Fruit fly (Drosophila melanogaster) whole organism, adult: Measurements from ENCODE around the gene CG14556.
A peak's percentile ranks its signal among the peaks of the same experiment; 100 is the strongest.

ENCODE experiments used
- CG11617 ChIP-seq: fragments of 200-800 bp; sonication (Bioruptor generic); optimal IDR thresholded peaks from 2 replicates; lab custom pipeline; 2017; ENCODE audit warnings: mild to moderate bottlenecking, missing biosample characterization, missing genetic modification reagents, missing genetic modification characterization
- CG12768 ChIP-seq: fragments of 200-800 bp; sonication (Bioruptor generic); optimal IDR thresholded peaks from 2 replicates; lab custom pipeline; 2017; ENCODE audit warnings: missing biosample characterization, missing genetic modification characterization, mild to moderate bottlenecking, moderate library complexity, missing genetic modification reagents
- CG14711 ChIP-seq: fragments of 200-800 bp; sonication (Bioruptor generic); optimal IDR thresholded peaks from 2 replicates; lab custom pipeline; 2018; ENCODE audit warnings: missing biosample characterization, mild to moderate bottlenecking, missing genetic modification characterization, moderate library complexity
- CG1620 ChIP-seq: fragments of 200-800 bp; sonication (Bioruptor generic); optimal IDR thresholded peaks from 2 replicates; lab custom pipeline; 2016; ENCODE audit warnings: missing biosample characterization, missing genetic modification characterization
- CG33017 ChIP-seq: fragments of 200-800 bp; sonication (Bioruptor generic); optimal IDR thresholded peaks from 2 replicates; lab custom pipeline; 2018; ENCODE audit warnings: missing biosample characterization, mild to moderate bottlenecking, missing genetic modification characterization, moderate library complexity
- CG5204 ChIP-seq: fragments of 200-800 bp; sonication (Bioruptor generic); optimal IDR thresholded peaks from 2 replicates; lab custom pipeline; 2016; ENCODE audit warnings: missing biosample characterization, missing genetic modification characterization
- CG7045 ChIP-seq: fragments of 200-800 bp; sonication (Bioruptor generic); optimal IDR thresholded peaks from 2 replicates; lab custom pipeline; 2017; ENCODE audit warnings: missing biosample characterization, mild to moderate bottlenecking, missing genetic modification characterization
- CG7101 ChIP-seq: fragments of 200-800 bp; sonication (Bioruptor generic); optimal IDR thresholded peaks from 2 replicates; lab custom pipeline; 2018; ENCODE audit warnings: missing biosample characterization, mild to moderate bottlenecking, missing genetic modification characterization, moderate library complexity
- Clk ChIP-seq: fragments of 200-800 bp; sonication (Bioruptor generic); optimal IDR thresholded peaks from 2 replicates; lab custom pipeline; 2017; ENCODE audit warnings: missing biosample characterization, missing genetic modification characterization
- Crg-1 ChIP-seq: fragments of 200-800 bp; sonication (Bioruptor generic); optimal IDR thresholded peaks from 2 replicates; lab custom pipeline; 2016; ENCODE audit warnings: missing biosample characterization, missing genetic modification characterization
- Hr96 ChIP-seq: fragments of 200-800 bp; sonication (Bioruptor generic); optimal IDR thresholded peaks from 2 replicates; lab custom pipeline; 2016; ENCODE audit warnings: missing biosample characterization, missing genetic modification characterization
- Mnt ChIP-seq: fragments of 200-800 bp; sonication (Bioruptor generic); optimal IDR thresholded peaks from 2 replicates; lab custom pipeline; 2016; ENCODE audit warnings: missing biosample characterization, mild to moderate bottlenecking, missing genetic modification characterization
- bab1 ChIP-seq: fragments of 200-800 bp; sonication (Bioruptor generic); optimal IDR thresholded peaks from 3 replicates; lab custom pipeline; 2019; ENCODE audit warnings: missing biosample characterization, mild to moderate bottlenecking, missing genetic modification characterization, moderate library complexity
- cic ChIP-seq: fragments of 200-800 bp; sonication (Bioruptor generic); optimal IDR thresholded peaks from 2 replicates; lab custom pipeline; 2017; ENCODE audit warnings: missing biosample characterization, mild to moderate bottlenecking, missing genetic modification characterization, moderate library complexity
- cnc ChIP-seq, 2 experiments: fragments of >200 bp; optimal IDR thresholded peaks; 2 replicates each; lab custom pipeline; 2017
- kay ChIP-seq: fragments of 200-800 bp; sonication (Bioruptor generic); peaks from one replicate; lab custom pipeline; 2016; ENCODE audit warnings: missing biosample characterization, missing genetic modification characterization, borderline replicate concordance
- ovo ChIP-seq: fragments of 200-800 bp; sonication (Bioruptor generic); optimal IDR thresholded peaks from 2 replicates; lab custom pipeline; 2016; ENCODE audit warnings: missing biosample characterization, missing genetic modification characterization
- pad ChIP-seq: fragments of 200-800 bp; sonication (Bioruptor generic); optimal IDR thresholded peaks from 3 replicates; lab custom pipeline; 2017; ENCODE audit warnings: missing biosample characterization, missing genetic modification characterization, mild to moderate bottlenecking, moderate library complexity, missing genetic modification reagents
- tj ChIP-seq: fragments of 200-800 bp; sonication (Bioruptor generic); optimal IDR thresholded peaks from 3 replicates; lab custom pipeline; 2017; ENCODE audit warnings: missing biosample characterization, mild to moderate bottlenecking, missing genetic modification characterization, moderate library complexity
- toe ChIP-seq: fragments of 200-800 bp; sonication (Bioruptor generic); optimal IDR thresholded peaks from 2 replicates; lab custom pipeline; 2016; ENCODE audit warnings: missing biosample characterization, missing genetic modification characterization

CG14556 gene

DNA sequence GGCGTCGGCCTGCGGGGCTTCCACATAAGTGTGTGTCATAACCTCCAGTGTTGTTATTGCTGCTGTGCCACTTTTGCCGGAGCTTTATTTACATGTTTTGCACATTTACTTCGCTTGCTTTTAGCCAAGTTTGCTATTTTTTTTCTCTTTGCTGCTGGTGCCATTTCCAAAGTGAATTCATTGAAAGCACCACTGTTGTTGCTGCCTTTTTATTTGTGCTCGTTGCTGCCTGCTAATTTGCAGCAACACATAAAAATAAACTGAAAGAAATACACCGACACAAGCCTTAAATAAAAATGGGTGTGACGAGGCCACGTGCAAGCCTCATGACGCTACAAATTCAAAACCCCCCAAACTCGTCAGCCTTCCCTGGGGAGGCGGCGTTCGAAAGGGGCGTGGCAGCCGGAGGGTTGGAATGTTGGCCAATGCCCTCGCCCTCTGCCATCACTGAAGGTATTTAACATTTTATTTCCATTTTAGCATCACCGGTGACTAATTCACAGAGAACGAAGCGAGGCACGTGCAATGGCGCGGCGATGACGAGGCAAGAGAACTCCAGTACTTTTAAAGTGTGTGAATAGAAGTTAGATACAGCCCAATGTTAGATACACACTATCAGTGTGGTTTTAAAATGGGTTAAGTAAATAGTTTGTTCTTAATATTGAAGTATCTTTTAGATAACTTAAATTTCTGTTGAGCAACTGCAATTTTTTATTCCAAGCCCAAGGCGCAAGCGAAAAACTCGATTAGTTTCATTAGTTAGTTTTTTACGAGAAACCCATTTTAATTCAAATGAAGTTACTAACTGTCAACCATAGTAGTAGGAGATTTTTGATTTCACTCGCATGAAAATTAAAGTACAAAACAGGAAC, at the start of gene CG14556:
TSS of gene CG14556 (plus strand) at position 822 of the 872 bp plus-strand sequence.
- TF ChIP-seq CG7045 (no peak), cnc (optimal IDR thresholded peaks at IDR 0.05; lab: Kevin White, UChicago) (no peak), tj (GFP tag; lab: Kevin White, UChicago) (peak; percentile 95), ovo (GFP tag; lab: Kevin White, UChicago) (no peak), bab1 (GFP tag; lab: Kevin White, UChicago) (no peak), CG14711 (no peak), kay (GFP tag; lab: Kevin White, UChicago) (peak; percentile 70), Clk (GFP tag; lab: Kevin White, UChicago) (no peak)

dm6 chr3R:26081380-26081991, 45.0 kb upstream of the CG14556 start:
- TF ChIP-seq CG33017 (tag; lab: Kevin White, UChicago): no peak
- TF ChIP-seq ovo (GFP tag; lab: Kevin White, UChicago): no peak
- TF ChIP-seq Mnt: no peak
- TF ChIP-seq CG14711: no peak
- no peak for TF ChIP-seq pad
- TF ChIP-seq kay (GFP tag; lab: Kevin White, UChicago): no peak
- TF ChIP-seq Clk (GFP tag; lab: Kevin White, UChicago): no peak
- no peak for TF ChIP-seq toe (GFP tag; lab: Kevin White, UChicago)
- no peak for TF ChIP-seq CG1620 (GFP tag; lab: Kevin White, UChicago)

dm6 chr3R:26095551-26095950, 30.9 kb upstream of the CG14556 start:
- no peak for TF ChIP-seq CG12768
- TF ChIP-seq CG5204: no peak
- no peak for TF ChIP-seq CG7101 (tag; lab: Kevin White, UChicago)
- TF ChIP-seq bab1 (GFP tag; lab: Kevin White, UChicago): no peak
- TF ChIP-seq Clk (GFP tag; lab: Kevin White, UChicago): no peak

dm6 chr3R:26096192-26096591, 30.3 kb upstream of the CG14556 start:
- TF ChIP-seq tj (GFP tag; lab: Kevin White, UChicago): no peak

DNA sequence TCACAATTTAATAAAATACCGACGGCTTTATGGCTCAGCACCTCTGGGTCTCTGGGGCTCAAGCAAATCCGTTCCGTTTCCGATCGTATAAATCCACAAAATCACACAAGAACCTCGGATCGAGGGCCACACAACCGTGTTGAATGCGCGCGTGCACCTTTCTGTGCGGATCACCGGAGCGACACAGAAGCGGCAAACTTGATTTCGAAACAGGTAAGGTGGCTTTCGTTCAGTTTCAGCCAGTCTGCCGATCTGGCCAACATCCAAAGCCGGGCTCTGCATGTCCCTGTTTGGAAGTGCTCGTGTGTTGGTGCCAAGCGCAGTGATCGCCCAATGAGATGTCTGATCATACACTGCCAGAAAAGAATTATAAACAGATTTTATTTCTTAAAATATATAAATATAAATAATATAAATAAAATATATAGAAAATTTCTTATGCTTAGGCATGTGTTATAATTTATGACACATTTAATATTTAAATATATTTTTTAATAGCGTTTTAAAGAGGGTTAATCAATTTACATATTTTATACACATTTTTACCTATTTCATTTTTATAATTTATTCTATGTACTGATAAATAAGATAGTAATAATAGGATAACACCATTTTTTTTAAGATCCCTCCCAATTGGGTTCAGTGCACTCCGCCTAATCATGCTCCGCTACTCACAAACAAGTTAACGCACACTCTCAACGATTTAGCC, 27.8 kb upstream of the CG14556 start, which contains the start of gene dysf:
TSS of gene dysf (minus strand) at position 210 of the 709 bp plus-strand sequence.
- no peak for TF ChIP-seq CG1620 (GFP tag; lab: Kevin White, UChicago)
- no peak for TF ChIP-seq CG12768
- peak; percentile 23 for TF ChIP-seq CG33017 (tag; lab: Kevin White, UChicago)
- no peak for TF ChIP-seq Clk (GFP tag; lab: Kevin White, UChicago)
- no peak for TF ChIP-seq tj (GFP tag; lab: Kevin White, UChicago)
- TF ChIP-seq cic (GFP tag; lab: Kevin White, UChicago): no peak
- no peak for TF ChIP-seq cnc (optimal IDR thresholded peaks at IDR 0.05; lab: Kevin White, UChicago)
- TF ChIP-seq toe (GFP tag; lab: Kevin White, UChicago): no peak
- TF ChIP-seq CG7045: no peak
- TF ChIP-seq pad: no peak
- no peak for TF ChIP-seq CG14711
- TF ChIP-seq CG11617 (GFP tag; lab: Kevin White, UChicago): peak; percentile 1
- TF ChIP-seq CG5204: no peak
- peak; percentile 18 for TF ChIP-seq kay (GFP tag; lab: Kevin White, UChicago)
- TF ChIP-seq CG7101 (tag; lab: Kevin White, UChicago): peak; percentile 6

- TF ChIP-seq CG12768 (no peak), Hr96 (no peak), CG11617 (GFP tag; lab: Kevin White, UChicago) (no peak), CG1620 (GFP tag; lab: Kevin White, UChicago) (no peak), toe (GFP tag; lab: Kevin White, UChicago) (no peak), cic (GFP tag; lab: Kevin White, UChicago) (no peak), bab1 (GFP tag; lab: Kevin White, UChicago) (peak; percentile 18), kay (GFP tag; lab: Kevin White, UChicago) (peak; percentile 54), CG33017 (tag; lab: Kevin White, UChicago) (no peak), Mnt (no peak), CG14711 (peak; percentile 67), Crg-1 (no peak), pad (no peak), CG7101 (tag; lab: Kevin White, UChicago) (no peak), Clk (GFP tag; lab: Kevin White, UChicago) (no peak), ovo (GFP tag; lab: Kevin White, UChicago) (no peak), tj (GFP tag; lab: Kevin White, UChicago) (peak; percentile 47)
These were observed 27.2 kb upstream of the CG14556 start for dm6 chr3R:26099238-26099637.
